Fruit fly (Drosophila melanogaster) whole organism, embryonic: Measurements from ENCODE around the gene Fbw5.
A peak's percentile ranks its signal among the peaks of the same experiment; 100 is the strongest.

Source experiments
- B-H1 ChIP-seq: fragments of 200-800 bp; sonication (Bioruptor generic); IDR thresholded peaks from 3 replicates; pipeline ENCODE4 v1.3.6; 2022; ENCODE audit warnings: missing biosample characterization, missing genetic modification characterization
- CG10959 ChIP-seq: fragments of 200-800 bp; sonication (Bioruptor generic); IDR thresholded peaks from 2 replicates; pipeline ENCODE4 v1.3.6; 2022; ENCODE audit warnings: missing biosample characterization, missing genetic modification characterization
- CG11504 ChIP-seq: fragments of 200-800 bp; sonication (Bioruptor generic); optimal IDR thresholded peaks from 3 replicates; lab custom pipeline; 2019; ENCODE audit warnings: missing biosample characterization, mild to moderate bottlenecking, missing genetic modification characterization, moderate library complexity
- CG11695 ChIP-seq: fragments of 200-800 bp; sonication (Bioruptor generic); IDR thresholded peaks from 3 replicates; pipeline ENCODE4 v1.3.6; 2022; ENCODE audit warnings: missing biosample characterization, missing genetic modification characterization
- CG1233 ChIP-seq: fragments of 200-800 bp; sonication (Bioruptor generic); optimal IDR thresholded peaks from 4 replicates; lab custom pipeline; 2018; ENCODE audit warnings: missing biosample characterization, mild to moderate bottlenecking, missing genetic modification characterization
- CG15479 ChIP-seq: fragments of 200-800 bp; sonication (Bioruptor generic); optimal IDR thresholded peaks from 3 replicates; lab custom pipeline; 2019; ENCODE audit warnings: missing biosample characterization, mild to moderate bottlenecking, missing genetic modification characterization, moderate library complexity
- CG1647 ChIP-seq: fragments of 200-800 bp; sonication (Bioruptor generic); optimal IDR thresholded peaks from 3 replicates; lab custom pipeline; 2016; ENCODE audit warnings: missing biosample characterization, missing genetic modification characterization
- CG16863 ChIP-seq: fragments of 200-800 bp; sonication (Bioruptor generic); optimal IDR thresholded peaks from 3 replicates; lab custom pipeline; 2016; ENCODE audit warnings: missing biosample characterization, missing genetic modification characterization
- CG18764 ChIP-seq: fragments of 200-800 bp; sonication (Bioruptor generic); optimal IDR thresholded peaks from 3 replicates; lab custom pipeline; 2016; ENCODE audit warnings: missing biosample characterization, missing genetic modification characterization
- CG2199 ChIP-seq: fragments of 200-800 bp; sonication (Bioruptor generic); IDR thresholded peaks from 3 replicates; pipeline ENCODE4 v1.3.6; 2022; ENCODE audit warnings: missing biosample characterization, missing genetic modification characterization
- CG3065 ChIP-seq: fragments of 200-800 bp; sonication (Bioruptor generic); optimal IDR thresholded peaks from 2 replicates; lab custom pipeline; 2016; ENCODE audit warnings: missing biosample characterization, missing genetic modification characterization
- CG32532 ChIP-seq: fragments of 200-800 bp; sonication (Bioruptor generic); IDR thresholded peaks from 2 replicates; pipeline ENCODE4 v1.3.6; 2022; ENCODE audit warnings: missing biosample characterization, missing genetic modification characterization
- CG34422 ChIP-seq: fragments of 200-800 bp; sonication (Bioruptor generic); IDR thresholded peaks from 3 replicates; pipeline ENCODE4 v1.3.6; 2022; ENCODE audit warnings: missing biosample characterization, missing genetic modification characterization
- CG3847 ChIP-seq: fragments of 200-800 bp; sonication (Bioruptor generic); IDR thresholded peaks from 2 replicates; pipeline ENCODE4 v1.3.6; 2022; ENCODE audit warnings: missing biosample characterization, missing genetic modification characterization
- CG4282 ChIP-seq: fragments of 200-800 bp; sonication (Bioruptor generic); optimal IDR thresholded peaks from 2 replicates; lab custom pipeline; 2016; ENCODE audit warnings: missing biosample characterization, missing genetic modification characterization
- CG4820 ChIP-seq: fragments of 200-800 bp; sonication (Bioruptor generic); optimal IDR thresholded peaks from 3 replicates; lab custom pipeline; 2016; ENCODE audit warnings: missing biosample characterization, missing genetic modification characterization
- CG5180 ChIP-seq: fragments of 200-800 bp; sonication (Bioruptor generic); optimal IDR thresholded peaks from 3 replicates; lab custom pipeline; 2017; ENCODE audit warnings: missing biosample characterization, missing genetic modification characterization, mild to moderate bottlenecking, moderate library complexity, missing genetic modification reagents
- CG6689 ChIP-seq: fragments of 200-800 bp; sonication (Bioruptor generic); IDR thresholded peaks from 2 replicates; pipeline ENCODE4 v1.3.6; 2022; ENCODE audit warnings: missing biosample characterization, missing genetic modification characterization
- CG6765 ChIP-seq: fragments of 200-800 bp; sonication (Bioruptor generic); optimal IDR thresholded peaks from 3 replicates; lab custom pipeline; 2017; ENCODE audit warnings: missing biosample characterization, mild to moderate bottlenecking, missing genetic modification characterization
- CG7271 ChIP-seq: fragments of 200-800 bp; sonication (Bioruptor generic); optimal IDR thresholded peaks from 2 replicates; lab custom pipeline; 2018; ENCODE audit warnings: missing biosample characterization, mild to moderate bottlenecking, missing genetic modification characterization, moderate library complexity
- CG7745 ChIP-seq: fragments of 200-800 bp; sonication (Bioruptor generic); optimal IDR thresholded peaks from 2 replicates; lab custom pipeline; 2018; ENCODE audit warnings: missing biosample characterization, mild to moderate bottlenecking, missing genetic modification characterization, moderate library complexity
- CG8478 ChIP-seq: fragments of >200 bp; optimal IDR thresholded peaks from 2 replicates; lab custom pipeline; 2018
- CG9437 ChIP-seq: fragments of 200-800 bp; sonication (Bioruptor generic); optimal IDR thresholded peaks from 2 replicates; lab custom pipeline; 2018; ENCODE audit warnings: missing biosample characterization, mild to moderate bottlenecking, missing genetic modification characterization
- CG9817 ChIP-seq: fragments of 200-800 bp; sonication (Bioruptor generic); optimal IDR thresholded peaks from 2 replicates; lab custom pipeline; 2018; ENCODE audit warnings: missing biosample characterization, mild to moderate bottlenecking, missing genetic modification characterization, moderate library complexity
- CrebB ChIP-seq: fragments of 200-800 bp; sonication (Bioruptor generic); optimal IDR thresholded peaks from 3 replicates; lab custom pipeline; 2018; ENCODE audit warnings: missing biosample characterization, mild to moderate bottlenecking, missing genetic modification characterization
- Dfd ChIP-seq, 2 experiments: fragments of >200 bp; optimal IDR thresholded peaks; 2 replicates each; lab custom pipeline; 2017; ENCODE audit warnings: missing biosample characterization in 2 of 2, missing genetic modification characterization in 2 of 2
- ERR ChIP-seq: fragments of 200-800 bp; sonication (Bioruptor generic); optimal IDR thresholded peaks from 2 replicates; lab custom pipeline; 2016; ENCODE audit warnings: missing biosample characterization, missing genetic modification characterization
- Lim3 ChIP-seq: fragments of 200-800 bp; sonication (Bioruptor generic); IDR thresholded peaks from 2 replicates; pipeline ENCODE4 v1.3.6; 2022; ENCODE audit warnings: missing biosample characterization, missing genetic modification characterization
- Meics ChIP-seq: fragments of 200-800 bp; sonication (Bioruptor generic); optimal IDR thresholded peaks from 2 replicates; lab custom pipeline; 2017; ENCODE audit warnings: missing biosample characterization, mild to moderate bottlenecking, missing genetic modification characterization
- Optix ChIP-seq: fragments of 200-800 bp; sonication (Bioruptor generic); IDR thresholded peaks from 3 replicates; pipeline ENCODE4 v1.3.6; 2022; ENCODE audit warnings: missing biosample characterization, missing genetic modification characterization
- Rfx ChIP-seq: fragments of 200-800 bp; sonication (Bioruptor generic); IDR thresholded peaks from 2 replicates; pipeline ENCODE4 v1.3.6; 2022; ENCODE audit warnings: missing biosample characterization, missing genetic modification characterization
- aop ChIP-seq: fragments of 200-800 bp; sonication (Bioruptor generic); IDR thresholded peaks from 2 replicates; pipeline ENCODE4 v1.3.6; 2022; ENCODE audit warnings: missing biosample characterization, missing genetic modification characterization
- ap ChIP-seq: fragments of 200-800 bp; sonication (Bioruptor generic); IDR thresholded peaks from 2 replicates; pipeline ENCODE4 v1.3.6; 2022; ENCODE audit warnings: missing biosample characterization, missing genetic modification characterization
- ara ChIP-seq: fragments of 200-800 bp; sonication (Bioruptor generic); IDR thresholded peaks from 2 replicates; pipeline ENCODE4 v1.3.6; 2022; ENCODE audit warnings: missing biosample characterization, missing genetic modification characterization
- bab2 ChIP-seq: fragments of 200-800 bp; sonication (Bioruptor generic); optimal IDR thresholded peaks from 2 replicates; lab custom pipeline; 2016; ENCODE audit warnings: missing biosample characterization, missing genetic modification characterization
- bcd ChIP-seq: fragments of 200-800 bp; sonication (Bioruptor generic); optimal IDR thresholded peaks from 2 replicates; lab custom pipeline; 2017; ENCODE audit warnings: missing biosample characterization, mild to moderate bottlenecking, missing genetic modification characterization
- cato ChIP-seq: fragments of 200-800 bp; sonication (Bioruptor generic); optimal IDR thresholded peaks from 2 replicates; lab custom pipeline; 2016; ENCODE audit warnings: missing biosample characterization, missing genetic modification characterization, borderline replicate concordance
- croc ChIP-seq: fragments of 200-800 bp; sonication (Bioruptor generic); conservative IDR thresholded peaks from 3 replicates; pipeline ENCODE4 v1.3.6; 2022; ENCODE audit warnings: missing biosample characterization, missing genetic modification characterization
- dm ChIP-seq: fragments of 200-800 bp; sonication (Bioruptor generic); optimal IDR thresholded peaks from 3 replicates; lab custom pipeline; 2016; ENCODE audit warnings: missing biosample characterization, missing genetic modification characterization
- eve ChIP-seq, 2 experiments: fragments of >200 bp; optimal IDR thresholded peaks; 2 replicates each; lab custom pipeline; 2017; ENCODE audit warnings: missing biosample characterization in 2 of 2, missing genetic modification characterization in 2 of 2
- gcm2 ChIP-seq: fragments of 200-800 bp; sonication (Bioruptor generic); optimal IDR thresholded peaks from 2 replicates; lab custom pipeline; 2016; ENCODE audit warnings: missing biosample characterization, missing genetic modification characterization
- hth ChIP-seq: fragments of >200 bp; optimal IDR thresholded peaks from 2 replicates; lab custom pipeline; 2017; ENCODE audit warnings: inconsistent platforms
- odd ChIP-seq: fragments of 200-800 bp; sonication (Bioruptor generic); optimal IDR thresholded peaks from 2 replicates; lab custom pipeline; 2017; ENCODE audit warnings: missing biosample characterization, mild to moderate bottlenecking, missing genetic modification characterization
- phol ChIP-seq: fragments of 200-800 bp; sonication (Bioruptor generic); optimal IDR thresholded peaks from 3 replicates; lab custom pipeline; 2018; ENCODE audit warnings: missing biosample characterization, mild to moderate bottlenecking, missing genetic modification characterization, moderate library complexity
- pita ChIP-seq: fragments of 200-800 bp; sonication (Bioruptor generic); optimal IDR thresholded peaks from 2 replicates; lab custom pipeline; 2017; ENCODE audit warnings: missing biosample characterization, mild to moderate bottlenecking, missing genetic modification characterization
- pzg ChIP-seq: fragments of 200-800 bp; sonication (Bioruptor generic); optimal IDR thresholded peaks from 3 replicates; lab custom pipeline; 2018; ENCODE audit warnings: missing biosample characterization, mild to moderate bottlenecking, missing genetic modification characterization, moderate library complexity
- sc ChIP-seq, 3 experiments: fragments of >200 bp in 2 of 3; fragments of 200-800 bp in 1 of 3; sonication (Bioruptor generic) in 1 of 3; optimal IDR thresholded peaks; 2 replicates in 2 of 3; 3 replicates in 1 of 3; lab custom pipeline; 2017; ENCODE audit warnings: mild to moderate bottlenecking in 1 of 3, missing biosample characterization in 1 of 3, missing genetic modification characterization in 1 of 3, missing genetic modification reagents in 1 of 3
- scrt ChIP-seq: fragments of 200-800 bp; sonication (Bioruptor generic); optimal IDR thresholded peaks from 2 replicates; lab custom pipeline; 2018; ENCODE audit warnings: missing biosample characterization, mild to moderate bottlenecking, missing genetic modification characterization, moderate library complexity
- usp ChIP-seq: fragments of >200 bp; optimal IDR thresholded peaks from 2 replicates; lab custom pipeline; 2017; ENCODE audit warnings: missing biosample characterization, missing genetic modification characterization
- zen ChIP-seq: fragments of 200-800 bp; sonication (Bioruptor generic); optimal IDR thresholded peaks from 3 replicates; lab custom pipeline; 2018; ENCODE audit warnings: missing biosample characterization, mild to moderate bottlenecking, missing genetic modification characterization, moderate library complexity

Fbw5 gene

DNA sequence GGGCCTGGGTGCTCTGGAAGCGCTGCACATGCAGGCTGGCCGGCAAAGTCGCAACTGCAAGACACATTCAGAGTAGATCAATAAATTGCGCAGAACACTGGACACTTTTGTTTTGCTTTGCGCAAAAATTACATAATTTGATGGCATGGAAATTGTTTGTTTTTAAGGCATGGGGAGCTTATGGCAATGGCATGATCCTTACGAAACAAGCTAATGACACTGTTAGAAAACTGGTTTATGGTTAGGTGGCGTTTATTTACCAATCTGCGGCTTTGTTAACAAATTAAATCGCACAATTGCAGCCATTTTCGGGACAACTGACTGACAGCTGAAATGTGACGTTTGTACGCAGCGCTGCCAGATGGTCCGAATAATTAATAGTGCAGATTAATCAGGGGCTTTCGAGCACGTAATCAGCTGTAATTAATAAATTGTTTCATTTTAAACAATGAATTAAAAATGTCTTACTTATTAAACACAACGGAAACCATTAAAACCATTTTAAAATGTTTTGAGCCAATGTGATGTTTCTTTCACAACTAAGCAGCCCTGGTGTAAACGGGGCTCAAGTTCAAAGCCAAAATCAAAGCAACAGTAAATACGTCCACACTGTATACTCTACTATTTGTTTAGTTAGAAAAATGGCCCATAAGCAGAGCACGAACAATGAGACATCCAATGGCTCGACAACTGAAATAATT is 3.2 kb downstream of the Fbw5 start, which contains the start of the genes ND-51 and CG13994 (continued):
- TF ChIP-seq ap (GFP tag; lab: Robert Waterston, UW): peak; percentile 47; the same call in 1 of the 2 replicates
- TF ChIP-seq croc: peak; percentile 69
- TF ChIP-seq CG9437 (GFP tag; lab: Kevin White, UChicago): peak; percentile 55
- no peak for TF ChIP-seq odd
- peak; percentile 95 for TF ChIP-seq phol (tag; lab: Kevin White, UChicago)
- TF ChIP-seq Optix: peak; percentile 64; the same call in 2 of the 3 replicates
- TF ChIP-seq Lim3 (GFP tag; lab: Robert Waterston, UW): no peak
- TF ChIP-seq dm: peak; percentile 70
- TF ChIP-seq B-H1: peak; percentile 70
- peak; percentile 83 for TF ChIP-seq CG1647 (GFP tag; lab: Kevin White, UChicago)
- TF ChIP-seq zen: peak; percentile 88
- peak; percentile 70 for TF ChIP-seq CG18764 (GFP tag; lab: Kevin White, UChicago)
- TF ChIP-seq CG5180: peak; percentile 42
- TF ChIP-seq CG11504 (tag; lab: Kevin White, UChicago): no peak
- peak; percentile 51 for TF ChIP-seq CG1233
- no peak for TF ChIP-seq CG8478
- peak; percentile 43 for TF ChIP-seq CG3065 (GFP tag; lab: Kevin White, UChicago)
- no peak for TF ChIP-seq eve (GFP tag; optimal IDR thresholded peaks at IDR 0.05; lab: Kevin White, UChicago)
- peak; percentile 59 for TF ChIP-seq CG10959 (GFP tag; lab: Robert Waterston, UW)
- no peak for TF ChIP-seq usp (GFP tag; lab: Kevin White, UChicago)
- TF ChIP-seq CG6765 (GFP tag; lab: Kevin White, UChicago): no peak
- TF ChIP-seq CG11695 (GFP tag; lab: Robert Waterston, UW): peak; percentile 67
- TF ChIP-seq CG15479 (GFP tag; lab: Kevin White, UChicago): peak; percentile 50
- TF ChIP-seq bab2: peak; percentile 91
- peak; percentile 40 for TF ChIP-seq cato
- TF ChIP-seq bcd (GFP tag; lab: Kevin White, UChicago): peak; percentile 86
- peak; percentile 81 for TF ChIP-seq pzg
- TF ChIP-seq CG16863 (GFP tag; lab: Kevin White, UChicago): peak; percentile 79
- TF ChIP-seq CG3847 (GFP tag; lab: Robert Waterston, UW): peak; percentile 88
- peak; percentile 40 for TF ChIP-seq CG4282 (GFP tag; lab: Kevin White, UChicago)
- TF ChIP-seq ERR (GFP tag; lab: Kevin White, UChicago): peak; percentile 83
- TF ChIP-seq Dfd (GFP tag; optimal IDR thresholded peaks at IDR 0.05; lab: Kevin White, UChicago): no peak
- TF ChIP-seq CrebB (tag; lab: Kevin White, UChicago): peak; percentile 35
- peak; percentile 70 for TF ChIP-seq scrt (GFP tag; lab: Kevin White, UChicago)
- no peak for TF ChIP-seq hth (lab: Kevin White, UChicago)
- TF ChIP-seq gcm2: peak; percentile 2
- peak; percentile 86 for TF ChIP-seq CG34422 (GFP tag; lab: Robert Waterston, UW)
- no peak for TF ChIP-seq sc (optimal IDR thresholded peaks at IDR 0.05; lab: Kevin White, UChicago)
- TF ChIP-seq sc (GFP tag; optimal IDR thresholded peaks at IDR 0.05; lab: Kevin White, UChicago): peak; percentile 1
- TF ChIP-seq CG7745: peak; percentile 74
- TF ChIP-seq CG9817 (tag; lab: Kevin White, UChicago): peak; percentile 87
- peak; percentile 80 for TF ChIP-seq CG6689
- peak; percentile 88 for TF ChIP-seq Rfx (GFP tag; lab: Robert Waterston, UW)
- 0 out of 2 replicates have a peak, but pooled peaks have one; percentile 25 for TF ChIP-seq aop (GFP tag; lab: Robert Waterston, UW)
- peak; percentile 40 for TF ChIP-seq CG7271 (tag; lab: Kevin White, UChicago)
- peak; percentile 82 for TF ChIP-seq CG4820 (GFP tag; lab: Kevin White, UChicago)
- TF ChIP-seq Meics: peak; percentile 79
- TF ChIP-seq ara (GFP tag; lab: Robert Waterston, UW): peak; percentile 74
- TF ChIP-seq pita (GFP tag; lab: Kevin White, UChicago): no peak
- peak; percentile 87 for TF ChIP-seq CG32532 (GFP tag; lab: Robert Waterston, UW)
- TF ChIP-seq CG2199 (GFP tag; lab: Robert Waterston, UW): 0 out of 3 replicates have a peak, but pooled peaks have one; percentile 76
